Fruit fly (Drosophila melanogaster) whole organism: ENCODE results near the gene inaF-C.

Source experiments
- CG8478 ChIP-seq: fragments of >200 bp; optimal IDR thresholded peaks from 2 replicates; lab custom pipeline; 2018; ENCODE audit warnings: inconsistent platforms
- pan ChIP-seq: fragments of >200 bp; optimal IDR thresholded peaks from 2 replicates; lab custom pipeline; 2017
- psq ChIP-seq: fragments of >200 bp; optimal IDR thresholded peaks from 2 replicates; lab custom pipeline; 2017

dm6 chrX:11729993-11730392 is 1.6 kb downstream of the inaF-C start:
- TF ChIP-seq pan (lab: Kevin White, UChicago) (no peak), CG8478 (lab: Kevin White, UChicago) (no peak), psq (lab: Kevin White, UChicago) (no peak)
